Fruit fly (Drosophila melanogaster): ENCODE data around the gene caps.
A peak's percentile ranks its signal among the peaks of the same experiment; 100 is the strongest.

caps gene

dm6 chr3L:13328835-13329234 lies 100.3 kb downstream of the caps start, which contains the start of gene CG14113:
Gene CG14113, plus strand, starts transcription at chr3L:13329135.
- no peak for TF ChIP-seq CG9139 (GFP tag; optimal IDR thresholded peaks at IDR 0.05)
- no peak for TF ChIP-seq achi (GFP tag; optimal IDR thresholded peaks at IDR 0.05)
- TF ChIP-seq svp (GFP tag), result peak; percentile 4
- no peak for TF ChIP-seq Hr39 (GFP tag; optimal IDR thresholded peaks at IDR 0.05)
